Worm (Caenorhabditis elegans): Measurements from ENCODE around the gene lact-8.
"Not testable (repeated sequence)": the region's sequence is repeated elsewhere in the genome, so short reads cannot be mapped to it uniquely, and the experiment has no call there.

lact-8 gene

ce11 chrV:11118179-11118725 is 24.8 kb upstream of the lact-8 start:
- no peak for TF ChIP-seq nhr-11 (tag; optimal IDR thresholded peaks at IDR 0.05)
- no peak for TF ChIP-seq sea-2 (GFP tag; optimal IDR thresholded peaks at IDR 0.05)
- peak; percentile 17 for TF ChIP-seq ama-1 (optimal IDR thresholded peaks at IDR 0.05)
- TF ChIP-seq ceh-28 (tag; optimal IDR thresholded peaks at IDR 0.05): no peak
- peak; percentile 60 for TF ChIP-seq nhr-43 (tag; optimal IDR thresholded peaks at IDR 0.05; ENCODE audit: poor library complexity, severe bottlenecking)
- no peak for TF ChIP-seq R02D3.7 (tag; optimal IDR thresholded peaks at IDR 0.05)
- TF ChIP-seq mml-1 (tag; optimal IDR thresholded peaks at IDR 0.05): no peak

- TF ChIP-seq skn-1 (tag; optimal IDR thresholded peaks at IDR 0.05): no peak
- TF ChIP-seq unc-39 (tag; optimal IDR thresholded peaks at IDR 0.05): no peak
- no peak for TF ChIP-seq ceh-82 (tag; optimal IDR thresholded peaks at IDR 0.05)
- TF ChIP-seq nfya-1 (tag; optimal IDR thresholded peaks at IDR 0.05; ENCODE audit: insufficient read depth): no peak
- TF ChIP-seq aly-2 (tag; optimal IDR thresholded peaks at IDR 0.05): no peak
- no peak for TF ChIP-seq egl-27 (tag; optimal IDR thresholded peaks at IDR 0.05)
- no peak for TF ChIP-seq tbx-2 (tag; optimal IDR thresholded peaks at IDR 0.05)
- no peak for TF ChIP-seq nhr-76 (tag; optimal IDR thresholded peaks at IDR 0.05)
- no peak for TF ChIP-seq ama-1 (optimal IDR thresholded peaks at IDR 0.05)
- no peak for TF ChIP-seq zag-1 (tag; optimal IDR thresholded peaks at IDR 0.05)
- no peak for TF ChIP-seq elt-3 (tag; optimal IDR thresholded peaks at IDR 0.05)
- TF ChIP-seq nhr-11 (tag; optimal IDR thresholded peaks at IDR 0.05): no peak
- TF ChIP-seq ceh-9 (tag; optimal IDR thresholded peaks at IDR 0.05): no peak
- no peak for TF ChIP-seq hmg-11 (tag; optimal IDR thresholded peaks at IDR 0.05)
- no peak for TF ChIP-seq ztf-4 (tag; optimal IDR thresholded peaks at IDR 0.05)
Measured at ce11 chrV:11113607-11114006, 20.2 kb upstream of the lact-8 start, which contains the start of gene math-33. math-33 (plus strand) TSS chrV:11113907.

- TF ChIP-seq nhr-25 (tag; optimal IDR thresholded peaks at IDR 0.05) (peak; percentile 55), snpc-4 (tag; optimal IDR thresholded peaks at IDR 0.05) (peak; percentile 69), lin-39 (tag; optimal IDR thresholded peaks at IDR 0.05) (peak; percentile 57), ceh-28 (tag; optimal IDR thresholded peaks at IDR 0.05) (peak; percentile 63), nhr-43 (tag; optimal IDR thresholded peaks at IDR 0.05; ENCODE audit: poor library complexity, severe bottlenecking) (peak; percentile 76), jun-1 (tag; optimal IDR thresholded peaks at IDR 0.05) (peak; percentile 19), nhr-237 (tag; optimal IDR thresholded peaks at IDR 0.05) (no peak), ceh-9 (tag; optimal IDR thresholded peaks at IDR 0.05) (no peak), egl-5 (tag; optimal IDR thresholded peaks at IDR 0.05) (peak; percentile 68), skn-1 (tag; optimal IDR thresholded peaks at IDR 0.05) (peak; percentile 38), fkh-2 (tag; optimal IDR thresholded peaks at IDR 0.05) (no peak), nhr-23 (tag; optimal IDR thresholded peaks at IDR 0.05) (peak; percentile 51), tbx-2 (tag; optimal IDR thresholded peaks at IDR 0.05) (peak; percentile 32), pha-4 (tag; optimal IDR thresholded peaks at IDR 0.05) (peak; percentile 76), pqm-1 (tag; optimal IDR thresholded peaks at IDR 0.05) (peak; percentile 12), elt-2 (tag; optimal IDR thresholded peaks at IDR 0.05) (peak; percentile 50), ZK546.5 (tag; optimal IDR thresholded peaks at IDR 0.05) (no peak), hmg-11 (tag; optimal IDR thresholded peaks at IDR 0.05) (peak; percentile 91), nhr-28 (tag; optimal IDR thresholded peaks at IDR 0.05) (no peak), nfya-1 (tag; optimal IDR thresholded peaks at IDR 0.05; ENCODE audit: insufficient read depth) (peak; percentile 56), lin-15B (tag; optimal IDR thresholded peaks at IDR 0.05) (peak; percentile 36), lsy-12 (tag; optimal IDR thresholded peaks at IDR 0.05) (peak; percentile 12)
Measured at ce11 chrV:11113041-11113574, 19.7 kb upstream of the lact-8 start, which contains the start of gene erfa-3. erfa-3 (minus strand) TSS chrV:11113091.

ce11 chrV:11109647-11110046 is 16.2 kb upstream of the lact-8 start, which contains the start of gene Y42A5A.5:
Y42A5A.5 (minus strand) TSS chrV:11109747.
- TF ChIP-seq lin-15B (tag; optimal IDR thresholded peaks at IDR 0.05); unc-62 (GFP tag; optimal IDR thresholded peaks at IDR 0.05); aly-2 (tag; optimal IDR thresholded peaks at IDR 0.05): not testable (repeated sequence)

Data from whole organism, L3 larva.